Fruit fly (Drosophila melanogaster) whole organism: ENCODE results near the gene Eig71Ed.

ENCODE experiments used
- CG8478 ChIP-seq: fragments of >200 bp; optimal IDR thresholded peaks from 2 replicates; lab custom pipeline; 2018; ENCODE audit warnings: inconsistent platforms
- Dll ChIP-seq: fragments of >200 bp; optimal IDR thresholded peaks from 2 replicates; lab custom pipeline; 2017
- EcR ChIP-seq, 2 experiments: fragments of >200 bp; optimal IDR thresholded peaks; 2 replicates each; lab custom pipeline; 2017; ENCODE audit warnings: missing biosample characterization in 2 of 2, missing genetic modification characterization in 2 of 2, missing genetic modification reagents in 2 of 2
- pan ChIP-seq: fragments of >200 bp; optimal IDR thresholded peaks from 2 replicates; lab custom pipeline; 2017
- psq ChIP-seq: fragments of >200 bp; optimal IDR thresholded peaks from 2 replicates; lab custom pipeline; 2017
- usp ChIP-seq: fragments of >200 bp; optimal IDR thresholded peaks from 2 replicates; lab custom pipeline; 2017; ENCODE audit warnings: missing biosample characterization, missing genetic modification characterization, mixed read lengths

Eig71Ed gene

dm6 chr3L:15678284-15678683 lies 25.9 kb downstream of the Eig71Ed start:
- TF ChIP-seq Dll (no peak), psq (lab: Kevin White, UChicago) (no peak), CG8478 (lab: Kevin White, UChicago) (no peak)

dm6 chr3L:15679420-15679819 lies 27.1 kb downstream of the Eig71Ed start, which contains the start of gene CG7304:
CG7304 (plus strand) TSS chr3L:15679720.
- TF ChIP-seq Dll (no peak), EcR (GFP tag; optimal IDR thresholded peaks at IDR 0.05; lab: Kevin White, UChicago) (no peak), CG8478 (lab: Kevin White, UChicago) (no peak), usp (no peak), pan (lab: Kevin White, UChicago) (no peak), psq (lab: Kevin White, UChicago) (no peak)

dm6 chr3L:15683345-15683922 lies 31.1 kb downstream of the Eig71Ed start, which contains the start of the genes CG7579 and Pgant8:
CG7579 (minus strand) TSS chr3L:15683445.
Pgant8 (plus strand) TSS chr3L:15683872.
- TF ChIP-seq pan (lab: Kevin White, UChicago): no peak
- no peak for TF ChIP-seq EcR (GFP tag; optimal IDR thresholded peaks at IDR 0.05; lab: Kevin White, UChicago)
- no peak for TF ChIP-seq usp
- TF ChIP-seq psq (lab: Kevin White, UChicago): no peak
- no peak for TF ChIP-seq CG8478 (lab: Kevin White, UChicago)
- no peak for TF ChIP-seq Dll

- no peak for TF ChIP-seq usp
- no peak for TF ChIP-seq EcR (GFP tag; optimal IDR thresholded peaks at IDR 0.05; lab: Kevin White, UChicago)
- TF ChIP-seq Dll: no peak
- no peak for TF ChIP-seq psq (lab: Kevin White, UChicago)
- TF ChIP-seq pan (lab: Kevin White, UChicago): no peak
- no peak for TF ChIP-seq CG8478 (lab: Kevin White, UChicago)
Observed at dm6 chr3L:15684017-15684416, 31.7 kb downstream of the Eig71Ed start.

- no peak for TF ChIP-seq Dll
- no peak for TF ChIP-seq pan (lab: Kevin White, UChicago)
- no peak for TF ChIP-seq CG8478 (lab: Kevin White, UChicago)
- TF ChIP-seq usp: no peak
- no peak for TF ChIP-seq psq (lab: Kevin White, UChicago)
- no peak for TF ChIP-seq EcR (GFP tag; optimal IDR thresholded peaks at IDR 0.05; lab: Kevin White, UChicago)
Observed at dm6 chr3L:15687802-15688201, 35.5 kb downstream of the Eig71Ed start, which contains the start of gene CG34452. CG34452 (minus strand) TSS chr3L:15687902.

dm6 chr3L:15689518-15689917 lies 37.2 kb downstream of the Eig71Ed start:
- no peak for TF ChIP-seq CG8478 (lab: Kevin White, UChicago)
- TF ChIP-seq usp: no peak
- TF ChIP-seq pan (lab: Kevin White, UChicago): no peak
- TF ChIP-seq EcR (GFP tag; optimal IDR thresholded peaks at IDR 0.05; lab: Kevin White, UChicago): no peak
- TF ChIP-seq Dll: no peak
- no peak for TF ChIP-seq psq (lab: Kevin White, UChicago)

- TF ChIP-seq EcR (GFP tag; optimal IDR thresholded peaks at IDR 0.05; lab: Kevin White, UChicago) (peak in 1 of 2 experiments; percentile 22), usp (no peak), psq (lab: Kevin White, UChicago) (no peak), Dll (no peak)
Observed at dm6 chr3L:15690711-15691591, 38.6 kb downstream of the Eig71Ed start.

dm6 chr3L:15691968-15692367 lies 39.6 kb downstream of the Eig71Ed start, which contains the start of gene CG34451:
CG34451 (minus strand) TSS chr3L:15692068.
- TF ChIP-seq Dll (no peak), EcR (GFP tag; optimal IDR thresholded peaks at IDR 0.05; lab: Kevin White, UChicago) (no peak), psq (lab: Kevin White, UChicago) (no peak), pan (lab: Kevin White, UChicago) (no peak), usp (no peak), CG8478 (lab: Kevin White, UChicago) (no peak)

dm6 chr3L:15692388-15692787 lies 40.1 kb downstream of the Eig71Ed start:
- TF ChIP-seq Dll (no peak), usp (no peak), pan (lab: Kevin White, UChicago) (no peak)

- TF ChIP-seq usp: no peak
Observed at dm6 chr3L:15692794-15693532, 40.6 kb downstream of the Eig71Ed start.

- TF ChIP-seq usp: no peak
- no peak for TF ChIP-seq EcR (GFP tag; optimal IDR thresholded peaks at IDR 0.05; lab: Kevin White, UChicago)
- no peak for TF ChIP-seq CG8478 (lab: Kevin White, UChicago)
- no peak for TF ChIP-seq Dll
- TF ChIP-seq psq (lab: Kevin White, UChicago): no peak
- no peak for TF ChIP-seq pan (lab: Kevin White, UChicago)
Observed at dm6 chr3L:15694406-15694805, 42.1 kb downstream of the Eig71Ed start.

- no peak for TF ChIP-seq CG8478 (lab: Kevin White, UChicago)
- TF ChIP-seq psq (lab: Kevin White, UChicago): no peak
- no peak for TF ChIP-seq Dll
- TF ChIP-seq usp: no peak
- TF ChIP-seq pan (lab: Kevin White, UChicago): no peak
- TF ChIP-seq EcR (GFP tag; optimal IDR thresholded peaks at IDR 0.05; lab: Kevin White, UChicago): no peak
Observed at dm6 chr3L:15695195-15695594, 42.9 kb downstream of the Eig71Ed start.
